Fruit fly (Drosophila melanogaster): ENCODE results near the gene Atg16.
A peak's percentile ranks its signal among the peaks of the same experiment; 100 is the strongest.

Gene Atg16

DNA sequence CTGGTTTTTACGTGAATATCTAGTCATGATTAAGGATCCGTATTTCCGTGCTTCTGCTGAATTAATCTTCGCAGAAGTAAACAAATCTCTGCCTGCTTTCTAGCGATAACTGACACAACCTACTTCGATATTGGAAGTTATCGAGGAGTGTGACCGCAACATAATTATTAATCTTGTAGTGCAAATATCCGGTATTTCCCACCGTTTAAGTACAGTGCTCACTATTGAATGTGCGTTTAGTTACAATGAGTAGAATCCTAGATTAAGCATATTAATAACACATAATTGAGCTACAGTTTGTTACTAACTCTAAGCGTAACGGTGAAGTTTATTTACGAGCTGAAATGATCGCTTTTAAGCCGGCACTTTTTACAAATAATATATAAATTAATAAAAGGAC, 24.9 kb upstream of the Atg16 start:
- TF ChIP-seq CG14655 (GFP tag; optimal IDR thresholded peaks at IDR 0.05): no peak
- TF ChIP-seq CG9948 (tag; optimal IDR thresholded peaks at IDR 0.05): peak; percentile 0
- TF ChIP-seq CG8159 (tag; optimal IDR thresholded peaks at IDR 0.05): no peak
- TF ChIP-seq CG12605 (GFP tag; IDR thresholded peaks at IDR 0.05): no peak
- no peak for TF ChIP-seq EcR (GFP tag; optimal IDR thresholded peaks at IDR 0.05)
- TF ChIP-seq Pif1B (GFP tag; optimal IDR thresholded peaks at IDR 0.05): no peak
- no peak for TF ChIP-seq CG13204 (GFP tag; optimal IDR thresholded peaks at IDR 0.05)
- TF ChIP-seq CG8301 (tag; optimal IDR thresholded peaks at IDR 0.05): no peak
- no peak for TF ChIP-seq CG10348 (GFP tag; IDR thresholded peaks at IDR 0.05)
- TF ChIP-seq CG32121 (GFP tag; IDR thresholded peaks at IDR 0.05): no peak; the same call in 1 of the 2 replicates
- peak; percentile 58; the same call in 2 of the 3 replicates for TF ChIP-seq CG4496 (GFP tag; IDR thresholded peaks at IDR 0.05)
- TF ChIP-seq CG15710 (tag; optimal IDR thresholded peaks at IDR 0.05): peak; percentile 31
- no peak for TF ChIP-seq rn (GFP tag; IDR thresholded peaks at IDR 0.05)
- TF ChIP-seq Pif1A (GFP tag; optimal IDR thresholded peaks at IDR 0.05): no peak
- TF ChIP-seq Ets98B (GFP tag; IDR thresholded peaks at IDR 0.05): peak; percentile 36
- TF ChIP-seq fd96Ca (GFP tag; IDR thresholded peaks at IDR 0.05): 0 out of 3 replicates have a peak, but pooled peaks have one; percentile 18
- TF ChIP-seq CG34367 (tag; optimal IDR thresholded peaks at IDR 0.05): peak; percentile 13

dm6 chr3R:29858806-29859205, 23.9 kb upstream of the Atg16 start, which contains the start of gene CG7824:
TSS of gene CG7824 (minus strand) at chr3R:29858936.
- TF ChIP-seq EcR (GFP tag; optimal IDR thresholded peaks at IDR 0.05) (no peak), CG34367 (tag; optimal IDR thresholded peaks at IDR 0.05) (no peak), Pif1B (GFP tag; optimal IDR thresholded peaks at IDR 0.05) (no peak), CG9948 (tag; optimal IDR thresholded peaks at IDR 0.05) (no peak), Pif1A (GFP tag; optimal IDR thresholded peaks at IDR 0.05) (no peak), CG15710 (tag; optimal IDR thresholded peaks at IDR 0.05) (no peak), Snoo (tag; optimal IDR thresholded peaks at IDR 0.05) (no peak), Ets98B (GFP tag; IDR thresholded peaks at IDR 0.05) (no peak), gl (tag; optimal IDR thresholded peaks at IDR 0.05) (no peak), CG4496 (GFP tag; IDR thresholded peaks at IDR 0.05) (no peak), CG8159 (tag; optimal IDR thresholded peaks at IDR 0.05) (no peak), rn (GFP tag; IDR thresholded peaks at IDR 0.05) (no peak), CG32121 (GFP tag; IDR thresholded peaks at IDR 0.05) (no peak), CG17806 (tag; optimal IDR thresholded peaks at IDR 0.05) (no peak), CG13204 (GFP tag; optimal IDR thresholded peaks at IDR 0.05) (no peak), CG12605 (GFP tag; IDR thresholded peaks at IDR 0.05) (no peak)

dm6 chr3R:29857228-29857627, 22.3 kb upstream of the Atg16 start, which contains the start of gene dgt1:
TSS of gene dgt1 (minus strand) at chr3R:29857491.
- TF ChIP-seq CG8159 (tag; optimal IDR thresholded peaks at IDR 0.05) (no peak), Snoo (tag; optimal IDR thresholded peaks at IDR 0.05) (no peak), gl (tag; optimal IDR thresholded peaks at IDR 0.05) (no peak), CG8301 (tag; optimal IDR thresholded peaks at IDR 0.05) (no peak), CG32121 (GFP tag; IDR thresholded peaks at IDR 0.05) (no peak), Pif1B (GFP tag; optimal IDR thresholded peaks at IDR 0.05) (no peak), CG14655 (GFP tag; optimal IDR thresholded peaks at IDR 0.05) (no peak), CG4496 (GFP tag; IDR thresholded peaks at IDR 0.05) (no peak), CG12605 (GFP tag; IDR thresholded peaks at IDR 0.05) (no peak), CG13204 (GFP tag; optimal IDR thresholded peaks at IDR 0.05) (no peak)

- TF ChIP-seq Snoo (tag; optimal IDR thresholded peaks at IDR 0.05) (no peak), CG15710 (tag; optimal IDR thresholded peaks at IDR 0.05) (peak; percentile 69), gl (tag; optimal IDR thresholded peaks at IDR 0.05) (no peak), CG32121 (GFP tag; IDR thresholded peaks at IDR 0.05) (peak; percentile 80), CG9948 (tag; optimal IDR thresholded peaks at IDR 0.05) (peak; percentile 51), Ets98B (GFP tag; IDR thresholded peaks at IDR 0.05) (peak; percentile 93), Pif1B (GFP tag; optimal IDR thresholded peaks at IDR 0.05) (peak; percentile 68), CG12605 (GFP tag; IDR thresholded peaks at IDR 0.05) (peak; percentile 84), rn (GFP tag; IDR thresholded peaks at IDR 0.05) (peak; percentile 65), fd96Ca (GFP tag; IDR thresholded peaks at IDR 0.05) (peak; percentile 94), CG14655 (GFP tag; optimal IDR thresholded peaks at IDR 0.05) (no peak), Pif1A (GFP tag; optimal IDR thresholded peaks at IDR 0.05) (no peak), CG8301 (tag; optimal IDR thresholded peaks at IDR 0.05) (peak; percentile 83), CG8159 (tag; optimal IDR thresholded peaks at IDR 0.05) (no peak), CG13204 (GFP tag; optimal IDR thresholded peaks at IDR 0.05) (no peak), CG4496 (GFP tag; IDR thresholded peaks at IDR 0.05) (peak; percentile 90), CG17806 (tag; optimal IDR thresholded peaks at IDR 0.05) (peak; percentile 49), D1 (tag; optimal IDR thresholded peaks at IDR 0.05) (no peak), EcR (GFP tag; optimal IDR thresholded peaks at IDR 0.05) (no peak), CG34367 (tag; optimal IDR thresholded peaks at IDR 0.05) (peak; percentile 70), CG10348 (GFP tag; IDR thresholded peaks at IDR 0.05) (peak; percentile 64)
Observed at dm6 chr3R:29847126-29847525, 12.2 kb upstream of the Atg16 start.

DNA sequence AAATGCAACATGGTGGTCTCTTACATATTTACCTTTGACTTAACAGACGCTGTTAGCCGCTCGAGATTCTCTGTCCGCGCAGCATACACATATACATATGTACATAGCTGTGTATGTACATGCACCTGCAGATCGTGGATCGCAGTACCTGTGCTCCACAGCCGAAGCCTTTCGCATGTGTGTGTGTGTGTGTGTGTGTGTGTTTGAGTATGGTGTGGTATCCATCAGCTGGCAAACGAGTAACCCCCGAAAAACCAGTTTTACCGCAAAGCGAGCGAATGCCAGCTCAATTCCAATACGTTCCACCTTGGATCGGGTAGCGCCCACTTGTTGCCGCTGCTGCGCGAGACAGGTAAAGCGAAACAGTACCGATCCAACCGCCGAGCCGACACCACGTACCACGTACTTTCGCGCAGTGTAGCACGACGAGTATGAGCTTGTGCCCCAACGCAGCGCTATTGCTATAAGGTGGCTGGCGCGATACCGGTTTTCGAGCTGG, 6.4 kb upstream of the Atg16 start, which contains the start of gene Cad99C:
Cad99C (plus strand) TSS at position 365 of the 499 bp plus-strand sequence.
- TF ChIP-seq Pif1A (GFP tag; optimal IDR thresholded peaks at IDR 0.05) (no peak), CG15710 (tag; optimal IDR thresholded peaks at IDR 0.05) (no peak), CG8159 (tag; optimal IDR thresholded peaks at IDR 0.05) (no peak), Ets98B (GFP tag; IDR thresholded peaks at IDR 0.05) (peak; percentile 52), CG9948 (tag; optimal IDR thresholded peaks at IDR 0.05) (no peak), CG8301 (tag; optimal IDR thresholded peaks at IDR 0.05) (no peak), Snoo (tag; optimal IDR thresholded peaks at IDR 0.05) (peak; percentile 11), CG12605 (GFP tag; IDR thresholded peaks at IDR 0.05) (peak; percentile 55; the same call in 1 of the 2 replicates), CG14655 (GFP tag; optimal IDR thresholded peaks at IDR 0.05) (no peak), rn (GFP tag; IDR thresholded peaks at IDR 0.05) (no peak), EcR (GFP tag; optimal IDR thresholded peaks at IDR 0.05) (peak; percentile 61), CG32121 (GFP tag; IDR thresholded peaks at IDR 0.05) (0 out of 2 replicates have a peak, but pooled peaks have one; percentile 46), CG13204 (GFP tag; optimal IDR thresholded peaks at IDR 0.05) (peak; percentile 18)

Data from whole organism, pupa.